Comparison of ENCODE assay signal across 4 fruit fly cellular contexts in the genomic region with DNA sequence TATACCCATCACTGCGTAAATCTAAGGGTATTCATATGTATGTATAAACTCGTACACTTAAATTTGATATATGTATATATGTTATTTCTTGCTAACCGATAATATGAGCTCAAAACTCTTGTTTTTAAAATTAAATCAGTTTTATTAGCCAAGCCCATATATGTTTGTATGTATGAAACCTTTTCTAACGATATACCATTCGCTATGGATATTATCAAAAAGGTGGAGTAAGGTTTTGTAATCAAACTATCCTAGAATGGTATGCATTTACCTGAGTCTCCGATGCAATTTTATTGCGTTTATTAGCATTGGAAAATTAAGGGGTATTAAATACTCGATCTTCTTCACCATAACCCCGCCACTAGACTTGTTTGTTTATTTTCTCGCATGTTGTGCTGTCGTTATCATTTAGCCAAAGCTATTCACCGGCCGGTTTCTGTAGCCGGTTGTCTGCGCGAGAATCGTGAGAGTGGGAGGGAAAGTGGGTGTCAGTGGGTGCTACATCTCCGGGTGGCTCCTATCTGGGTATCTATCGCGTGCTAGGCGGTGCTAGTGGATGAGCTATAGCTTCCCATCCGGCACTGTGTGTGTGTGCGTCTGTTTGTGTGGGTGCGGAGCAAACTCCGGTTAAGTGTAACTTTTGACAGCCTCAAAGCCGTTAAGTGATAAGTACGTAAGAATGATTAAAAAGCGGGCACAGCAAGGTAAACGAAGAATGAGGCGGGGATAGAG.
TF ChIP-seq lines count a peak whose summit lies in the region.

No protein-coding gene starts in this region.

- no peak for TF ChIP-seq CTCF in whole organism, embryonic (GFP tag; optimal IDR thresholded peaks at IDR 0.05; lab: Kevin White, UChicago)

TF ChIP-seq in whole organism, adult, 20 proteins besides CTCF, POLR2A, EP300 and RAD21:
- TF ChIP-seq CG33017 (tag; optimal IDR thresholded peaks at IDR 0.05; lab: Kevin White, UChicago) (no peak), pad (GFP tag; optimal IDR thresholded peaks at IDR 0.05; lab: Kevin White, UChicago) (no peak), toe (GFP tag; optimal IDR thresholded peaks at IDR 0.05; lab: Kevin White, UChicago) (no peak), ovo (GFP tag; optimal IDR thresholded peaks at IDR 0.05; lab: Kevin White, UChicago) (no peak), CG11617 (GFP tag; optimal IDR thresholded peaks at IDR 0.05; lab: Kevin White, UChicago) (no peak), Clk (GFP tag; optimal IDR thresholded peaks at IDR 0.05; lab: Kevin White, UChicago) (no peak), kay (GFP tag; lab: Kevin White, UChicago; ENCODE audit: borderline replicate concordance) (peak; percentile 66), bab1 (GFP tag; optimal IDR thresholded peaks at IDR 0.05; lab: Kevin White, UChicago) (no peak), Crg-1 (GFP tag; optimal IDR thresholded peaks at IDR 0.05; lab: Kevin White, UChicago) (no peak), CG12768 (GFP tag; optimal IDR thresholded peaks at IDR 0.05; lab: Kevin White, UChicago) (no peak), Mnt (GFP tag; optimal IDR thresholded peaks at IDR 0.05; lab: Kevin White, UChicago) (peak; percentile 5), CG7045 (GFP tag; optimal IDR thresholded peaks at IDR 0.05; lab: Kevin White, UChicago) (no peak), tj (GFP tag; optimal IDR thresholded peaks at IDR 0.05; lab: Kevin White, UChicago) (no peak), cic (GFP tag; optimal IDR thresholded peaks at IDR 0.05; lab: Kevin White, UChicago) (peak; percentile 41), CG1620 (GFP tag; optimal IDR thresholded peaks at IDR 0.05; lab: Kevin White, UChicago) (no peak), CG7101 (tag; optimal IDR thresholded peaks at IDR 0.05; lab: Kevin White, UChicago) (no peak), cnc (optimal IDR thresholded peaks at IDR 0.05; lab: Kevin White, UChicago) (no peak), Hr96 (GFP tag; optimal IDR thresholded peaks at IDR 0.05; lab: Kevin White, UChicago) (no peak), CG14711 (tag; optimal IDR thresholded peaks at IDR 0.05; lab: Kevin White, UChicago) (no peak), CG5204 (GFP tag; optimal IDR thresholded peaks at IDR 0.05; lab: Kevin White, UChicago) (no peak)

TF ChIP-seq in whole organism, embryonic, 481 proteins besides CTCF, POLR2A, EP300 and RAD21 (continues in another document):
- TF ChIP-seq CG7963 (GFP tag; IDR thresholded peaks at IDR 0.05; lab: Robert Waterston, UW; ENCODE audit: partially characterized antibody) (no peak), CG11695 (GFP tag; IDR thresholded peaks at IDR 0.05; lab: Robert Waterston, UW) (no peak), Spps (tag; optimal IDR thresholded peaks at IDR 0.05; lab: Kevin White, UChicago) (no peak), Awh (GFP tag; IDR thresholded peaks at IDR 0.05; lab: Robert Waterston, UW) (peak; percentile 19; the same call in 1 of the 2 replicates), Xrp1 (GFP tag; IDR thresholded peaks at IDR 0.05; lab: Robert Waterston, UW) (no peak), pum (GFP tag; optimal IDR thresholded peaks at IDR 0.05; lab: Kevin White, UChicago) (no peak), gro (GFP tag; optimal IDR thresholded peaks at IDR 0.05; lab: Kevin White, UChicago) (no peak), HmgZ (tag; optimal IDR thresholded peaks at IDR 0.05; lab: Kevin White, UChicago) (no peak), pnt (GFP tag; optimal IDR thresholded peaks at IDR 0.05; lab: Kevin White, UChicago) (no peak), CG8765 (GFP tag; IDR thresholded peaks at IDR 0.05; lab: Robert Waterston, UW) (no peak), dati (GFP tag; IDR thresholded peaks at IDR 0.05; lab: Robert Waterston, UW) (no peak), Dfd (GFP tag; optimal IDR thresholded peaks at IDR 0.05; lab: Kevin White, UChicago) (no peak), CG10654 (GFP tag; optimal IDR thresholded peaks at IDR 0.05; lab: Kevin White, UChicago) (no peak), CG14710 (tag; optimal IDR thresholded peaks at IDR 0.05; lab: Kevin White, UChicago) (no peak), CG18764 (GFP tag; optimal IDR thresholded peaks at IDR 0.05; lab: Kevin White, UChicago) (no peak), CG34422 (GFP tag; IDR thresholded peaks at IDR 0.05; lab: Robert Waterston, UW) (peak; percentile 40; the same call in 1 of the 3 replicates), tap (tag; optimal IDR thresholded peaks at IDR 0.05; lab: Kevin White, UChicago) (no peak), usp (GFP tag; optimal IDR thresholded peaks at IDR 0.05; lab: Kevin White, UChicago) (no peak), CG7987 (GFP tag; optimal IDR thresholded peaks at IDR 0.05; lab: Kevin White, UChicago) (no peak), eyg (GFP tag; optimal IDR thresholded peaks at IDR 0.05; lab: Kevin White, UChicago) (no peak), Med (GFP tag; lab: Kevin White, UChicago) (peak; percentile 49), CG8478 (optimal IDR thresholded peaks at IDR 0.05; lab: Kevin White, UChicago) (no peak)

TF ChIP-seq in whole organism, prepupa, 60 proteins besides CTCF, POLR2A, EP300 and RAD21:
- TF ChIP-seq fkh (GFP tag; optimal IDR thresholded peaks at IDR 0.05; lab: Kevin White, UChicago) (peak; percentile 71), CG8319 (GFP tag; optimal IDR thresholded peaks at IDR 0.05; lab: Kevin White, UChicago) (no peak), pdm3 (GFP tag; optimal IDR thresholded peaks at IDR 0.05; lab: Kevin White, UChicago) (peak; percentile 19), Sox14 (GFP tag; optimal IDR thresholded peaks at IDR 0.05; lab: Kevin White, UChicago) (peak; percentile 1), Eip75B (GFP tag; optimal IDR thresholded peaks at IDR 0.05; lab: Kevin White, UChicago) (peak; percentile 4), Eip78C (GFP tag; lab: Kevin White, UChicago) (peak; percentile 67), svp (GFP tag; lab: Kevin White, UChicago) (peak; percentile 64), CG6792 (GFP tag; optimal IDR thresholded peaks at IDR 0.05; lab: Kevin White, UChicago) (no peak), Hr4 (GFP tag; optimal IDR thresholded peaks at IDR 0.05; lab: Kevin White, UChicago) (peak; percentile 32), fd59A (GFP tag; optimal IDR thresholded peaks at IDR 0.05; lab: Kevin White, UChicago) (no peak), Sox102F (GFP tag; optimal IDR thresholded peaks at IDR 0.05; lab: Kevin White, UChicago) (no peak), Hr38 (GFP tag; optimal IDR thresholded peaks at IDR 0.05; lab: Kevin White, UChicago) (no peak), cyc (GFP tag; optimal IDR thresholded peaks at IDR 0.05; lab: Kevin White, UChicago) (no peak), CG8119 (GFP tag; IDR thresholded peaks at IDR 0.05; lab: Robert Waterston, UW) (no peak), CG32006 (GFP tag; optimal IDR thresholded peaks at IDR 0.05; lab: Kevin White, UChicago) (peak; percentile 58), CG6276 (GFP tag; optimal IDR thresholded peaks at IDR 0.05; lab: Kevin White, UChicago) (peak; percentile 57), CG3919 (GFP tag; optimal IDR thresholded peaks at IDR 0.05; lab: Kevin White, UChicago) (peak; percentile 3), Gug (GFP tag; IDR thresholded peaks at IDR 0.05; lab: Robert Waterston, UW) (no peak), CG31627 (GFP tag; optimal IDR thresholded peaks at IDR 0.05; lab: Kevin White, UChicago) (no peak), salr (GFP tag; optimal IDR thresholded peaks at IDR 0.05; lab: Kevin White, UChicago) (peak in 1 of 2 experiments; percentile 55), eg (GFP tag; IDR thresholded peaks at IDR 0.05; lab: Robert Waterston, UW) (0 out of 3 replicates have a peak, but pooled peaks have one; percentile 14), CG4318 (GFP tag; optimal IDR thresholded peaks at IDR 0.05; lab: Kevin White, UChicago) (no peak), dac (GFP tag; optimal IDR thresholded peaks at IDR 0.05; lab: Kevin White, UChicago) (no peak)

TF ChIP-seq in whole organism, pupa, 21 proteins besides CTCF, POLR2A, EP300 and RAD21:
- TF ChIP-seq CG13204 (GFP tag; optimal IDR thresholded peaks at IDR 0.05; lab: Kevin White, UChicago) (no peak), CG17806 (tag; optimal IDR thresholded peaks at IDR 0.05; lab: Kevin White, UChicago) (no peak), CG14655 (GFP tag; optimal IDR thresholded peaks at IDR 0.05; lab: Kevin White, UChicago) (peak; percentile 70), fd96Ca (GFP tag; IDR thresholded peaks at IDR 0.05; lab: Robert Waterston, UW) (peak; percentile 37; the same call in 1 of the 3 replicates), CG9948 (tag; optimal IDR thresholded peaks at IDR 0.05; lab: Kevin White, UChicago) (no peak), Pif1A (GFP tag; optimal IDR thresholded peaks at IDR 0.05; lab: Kevin White, UChicago) (no peak), EcR (GFP tag; optimal IDR thresholded peaks at IDR 0.05; lab: Kevin White, UChicago) (no peak), CG34367 (tag; optimal IDR thresholded peaks at IDR 0.05; lab: Kevin White, UChicago) (no peak), CG15710 (tag; optimal IDR thresholded peaks at IDR 0.05; lab: Kevin White, UChicago) (no peak), CG4496 (GFP tag; IDR thresholded peaks at IDR 0.05; lab: Robert Waterston, UW) (no peak), Ets98B (GFP tag; IDR thresholded peaks at IDR 0.05; lab: Robert Waterston, UW) (no peak), CG12605 (GFP tag; IDR thresholded peaks at IDR 0.05; lab: Robert Waterston, UW) (no peak), CG8301 (tag; optimal IDR thresholded peaks at IDR 0.05; lab: Kevin White, UChicago) (peak; percentile 36), Snoo (tag; optimal IDR thresholded peaks at IDR 0.05; lab: Kevin White, UChicago) (no peak), CG8159 (tag; optimal IDR thresholded peaks at IDR 0.05; lab: Kevin White, UChicago) (no peak), Pif1B (GFP tag; optimal IDR thresholded peaks at IDR 0.05; lab: Kevin White, UChicago) (no peak), CG10348 (GFP tag; IDR thresholded peaks at IDR 0.05; lab: Robert Waterston, UW) (no peak)
